Fruit fly (Drosophila melanogaster) whole organism, embryonic: Measurements from ENCODE around the gene Bace.

Source experiments
- Atf6 ChIP-seq: fragments of 200-800 bp; sonication (Bioruptor generic); IDR thresholded peaks from 2 replicates; pipeline ENCODE4 v1.3.6; 2022; ENCODE audit warnings: missing biosample characterization, missing genetic modification characterization
- CG10543 ChIP-seq: fragments of 200-800 bp; sonication (Bioruptor generic); optimal IDR thresholded peaks from 3 replicates; lab custom pipeline; 2017; ENCODE audit warnings: missing biosample characterization, mild to moderate bottlenecking, missing genetic modification characterization, moderate library complexity
- CG13287 ChIP-seq: fragments of 200-800 bp; sonication (Bioruptor generic); IDR thresholded peaks from 2 replicates; pipeline ENCODE4 v1.3.6; 2022; ENCODE audit warnings: missing biosample characterization, missing genetic modification characterization; ENCODE audit not compliant: partially characterized antibody
- CG1603 ChIP-seq: fragments of 200-800 bp; sonication (Bioruptor generic); optimal IDR thresholded peaks from 2 replicates; lab custom pipeline; 2019; ENCODE audit warnings: missing biosample characterization, mild to moderate bottlenecking, missing genetic modification characterization, moderate library complexity
- CG16813 ChIP-seq: fragments of 200-800 bp; sonication (Bioruptor generic); IDR thresholded peaks from 3 replicates; pipeline ENCODE4 v1.3.6; 2022; ENCODE audit warnings: missing biosample characterization, missing genetic modification characterization; ENCODE audit not compliant: partially characterized antibody
- CG16863 ChIP-seq: fragments of 200-800 bp; sonication (Bioruptor generic); optimal IDR thresholded peaks from 3 replicates; lab custom pipeline; 2016; ENCODE audit warnings: missing biosample characterization, missing genetic modification characterization
- CG17361 ChIP-seq: fragments of 200-800 bp; sonication (Bioruptor generic); IDR thresholded peaks from 3 replicates; pipeline ENCODE4 v1.3.6; 2022; ENCODE audit warnings: missing biosample characterization, missing genetic modification characterization
- CG17568 ChIP-seq: fragments of 200-800 bp; sonication (Bioruptor generic); optimal IDR thresholded peaks from 2 replicates; lab custom pipeline; 2018; ENCODE audit warnings: missing biosample characterization, mild to moderate bottlenecking, missing genetic modification characterization, moderate library complexity
- CG18619 ChIP-seq: fragments of 200-800 bp; sonication (Bioruptor generic); optimal IDR thresholded peaks from 3 replicates; lab custom pipeline; 2017; ENCODE audit warnings: missing biosample characterization, mild to moderate bottlenecking, missing genetic modification characterization
- CG31388 ChIP-seq: fragments of 200-800 bp; sonication (Bioruptor generic); optimal IDR thresholded peaks from 2 replicates; lab custom pipeline; 2016; ENCODE audit warnings: missing biosample characterization, missing genetic modification characterization
- CG3281 ChIP-seq: fragments of 200-800 bp; sonication (Bioruptor generic); optimal IDR thresholded peaks from 3 replicates; lab custom pipeline; 2017; ENCODE audit warnings: missing biosample characterization, mild to moderate bottlenecking, missing genetic modification characterization
- CG34224 ChIP-seq: fragments of 200-800 bp; sonication (Bioruptor generic); IDR thresholded peaks from 3 replicates; pipeline ENCODE4 v1.3.6; 2022; ENCODE audit warnings: missing biosample characterization, missing genetic modification characterization; ENCODE audit not compliant: partially characterized antibody
- CG34376 ChIP-seq: fragments of 200-800 bp; sonication (Bioruptor generic); optimal IDR thresholded peaks from 2 replicates; lab custom pipeline; 2018; ENCODE audit warnings: missing biosample characterization, mild to moderate bottlenecking, missing genetic modification characterization
- CG6813 ChIP-seq: fragments of 200-800 bp; sonication (Bioruptor generic); optimal IDR thresholded peaks from 2 replicates; lab custom pipeline; 2017; ENCODE audit warnings: missing biosample characterization, missing genetic modification characterization, mild to moderate bottlenecking, moderate library complexity, missing genetic modification reagents
- CG8089 ChIP-seq: fragments of 200-800 bp; sonication (Bioruptor generic); optimal IDR thresholded peaks from 3 replicates; lab custom pipeline; 2016; ENCODE audit warnings: missing biosample characterization, missing genetic modification characterization
- CG8388 ChIP-seq: fragments of 200-800 bp; sonication (Bioruptor generic); optimal IDR thresholded peaks from 2 replicates; lab custom pipeline; 2019; ENCODE audit warnings: missing biosample characterization, mild to moderate bottlenecking, missing genetic modification characterization, moderate library complexity
- Dek ChIP-seq: fragments of 200-800 bp; sonication (Bioruptor generic); optimal IDR thresholded peaks from 3 replicates; lab custom pipeline; 2019; ENCODE audit warnings: missing biosample characterization, mild to moderate bottlenecking, missing genetic modification characterization, moderate library complexity
- Dfd ChIP-seq, 2 experiments: fragments of >200 bp; optimal IDR thresholded peaks; 2 replicates each; lab custom pipeline; 2017; ENCODE audit warnings: missing biosample characterization in 2 of 2, missing genetic modification characterization in 2 of 2
- Fer3 ChIP-seq: fragments of 200-800 bp; sonication (Bioruptor generic); optimal IDR thresholded peaks from 2 replicates; lab custom pipeline; 2018; ENCODE audit warnings: missing biosample characterization, mild to moderate bottlenecking, missing genetic modification characterization, moderate library complexity
- GATAe ChIP-seq: fragments of 200-800 bp; sonication (Bioruptor generic); conservative IDR thresholded peaks from 2 replicates; pipeline ENCODE4 v1.3.6; 2022; ENCODE audit warnings: missing biosample characterization, missing genetic modification characterization
- Hand ChIP-seq: fragments of 200-800 bp; sonication (Bioruptor generic); optimal IDR thresholded peaks from 2 replicates; lab custom pipeline; 2017; ENCODE audit warnings: mild to moderate bottlenecking, missing biosample characterization, missing genetic modification reagents, missing genetic modification characterization
- HmgZ ChIP-seq: fragments of 200-800 bp; sonication (Bioruptor generic); optimal IDR thresholded peaks from 2 replicates; lab custom pipeline; 2018; ENCODE audit warnings: missing biosample characterization, mild to moderate bottlenecking, missing genetic modification characterization
- Hr78 ChIP-seq, 2 experiments: fragments of 200-800 bp in 1 of 2; fragments of >200 bp in 1 of 2; sonication (Bioruptor generic) in 1 of 2; optimal IDR thresholded peaks; 2 replicates each; lab custom pipeline; 2017 to 2019; ENCODE audit warnings: missing biosample characterization in 2 of 2, missing genetic modification characterization in 2 of 2, mild to moderate bottlenecking in 1 of 2, moderate library complexity in 1 of 2
- Jarid2 ChIP-seq: fragments of 200-800 bp; sonication (Bioruptor generic); optimal IDR thresholded peaks from 3 replicates; lab custom pipeline; 2017; ENCODE audit warnings: mild to moderate bottlenecking, missing biosample characterization, missing genetic modification reagents, missing genetic modification characterization
- MBD-R2 ChIP-seq: fragments of 200-800 bp; sonication (Bioruptor generic); IDR thresholded peaks from 2 replicates; pipeline ENCODE4 v1.3.6; 2022; ENCODE audit warnings: missing biosample characterization, missing genetic modification characterization
- NFAT ChIP-seq: fragments of 200-800 bp; sonication (Bioruptor generic); IDR thresholded peaks from 2 replicates; pipeline ENCODE4 v1.3.6; 2022; ENCODE audit warnings: missing biosample characterization, missing genetic modification characterization
- Opbp ChIP-seq: fragments of 200-800 bp; sonication (Bioruptor generic); IDR thresholded peaks from 3 replicates; pipeline ENCODE4 v1.3.6; 2022; ENCODE audit warnings: missing biosample characterization, missing genetic modification characterization; ENCODE audit not compliant: partially characterized antibody
- Sry-δ ChIP-seq: fragments of 200-800 bp; sonication (Bioruptor generic); optimal IDR thresholded peaks from 2 replicates; lab custom pipeline; 2016; ENCODE audit warnings: missing biosample characterization, missing genetic modification characterization
- bowl ChIP-seq: fragments of 200-800 bp; sonication (Bioruptor generic); IDR thresholded peaks from 2 replicates; pipeline ENCODE4 v1.3.6; 2022; ENCODE audit warnings: missing biosample characterization, missing genetic modification characterization
- btn ChIP-seq: fragments of 200-800 bp; sonication (Bioruptor generic); optimal IDR thresholded peaks from 2 replicates; lab custom pipeline; 2016; ENCODE audit warnings: missing biosample characterization, missing genetic modification characterization
- cas ChIP-seq: fragments of 200-800 bp; sonication (Bioruptor generic); IDR thresholded peaks from 2 replicates; pipeline ENCODE4 v1.3.6; 2022; ENCODE audit warnings: missing biosample characterization, missing genetic modification characterization
- chinmo ChIP-seq: fragments of 200-800 bp; sonication (Bioruptor generic); IDR thresholded peaks from 4 replicates; pipeline ENCODE4 v1.3.6; 2022; ENCODE audit warnings: missing biosample characterization, missing genetic modification characterization; ENCODE audit not compliant: partially characterized antibody
- crp ChIP-seq, 2 experiments: fragments of 200-800 bp; sonication (Bioruptor generic); optimal IDR thresholded peaks; 2 replicates in 1 of 2; 3 replicates in 1 of 2; lab custom pipeline; 2017; ENCODE audit warnings: missing biosample characterization in 2 of 2, missing genetic modification characterization in 2 of 2, mild to moderate bottlenecking in 1 of 2, moderate library complexity in 1 of 2
- disco-r ChIP-seq: fragments of 200-800 bp; sonication (Bioruptor generic); optimal IDR thresholded peaks from 2 replicates; lab custom pipeline; 2016; ENCODE audit warnings: missing biosample characterization, missing genetic modification characterization
- exex ChIP-seq: fragments of 200-800 bp; sonication (Bioruptor generic); optimal IDR thresholded peaks from 4 replicates; lab custom pipeline; 2018; ENCODE audit warnings: missing biosample characterization, mild to moderate bottlenecking, missing genetic modification characterization, moderate library complexity
- fru ChIP-seq: fragments of >200 bp; optimal IDR thresholded peaks from 2 replicates; lab custom pipeline; 2017
- grn ChIP-seq: fragments of 200-800 bp; sonication (Bioruptor generic); optimal IDR thresholded peaks from 3 replicates; lab custom pipeline; 2017; ENCODE audit warnings: missing biosample characterization, missing genetic modification characterization
- gro ChIP-seq: fragments of 200-800 bp; sonication (Bioruptor generic); optimal IDR thresholded peaks from 2 replicates; lab custom pipeline; 2016; ENCODE audit warnings: missing biosample characterization, missing genetic modification characterization
- her ChIP-seq: fragments of 200-800 bp; sonication (Bioruptor generic); optimal IDR thresholded peaks from 2 replicates; lab custom pipeline; 2016; ENCODE audit warnings: missing biosample characterization, missing genetic modification characterization
- klu ChIP-seq: fragments of 200-800 bp; sonication (Bioruptor generic); IDR thresholded peaks from 2 replicates; pipeline ENCODE4 v1.3.6; 2022; ENCODE audit warnings: missing biosample characterization, missing genetic modification characterization
- mirr ChIP-seq: fragments of 200-800 bp; sonication (Bioruptor generic); optimal IDR thresholded peaks from 3 replicates; lab custom pipeline; 2018; ENCODE audit warnings: missing biosample characterization, mild to moderate bottlenecking, missing genetic modification characterization
- org-1 ChIP-seq: fragments of 200-800 bp; sonication (Bioruptor generic); optimal IDR thresholded peaks from 2 replicates; lab custom pipeline; 2017; ENCODE audit warnings: missing biosample characterization, missing genetic modification characterization
- pho ChIP-seq: fragments of 200-800 bp; sonication (Bioruptor generic); optimal IDR thresholded peaks from 2 replicates; lab custom pipeline; 2016; ENCODE audit warnings: missing biosample characterization, missing genetic modification characterization
- pita ChIP-seq: fragments of 200-800 bp; sonication (Bioruptor generic); optimal IDR thresholded peaks from 2 replicates; lab custom pipeline; 2017; ENCODE audit warnings: missing biosample characterization, mild to moderate bottlenecking, missing genetic modification characterization
- sc ChIP-seq, 3 experiments: fragments of >200 bp in 2 of 3; fragments of 200-800 bp in 1 of 3; sonication (Bioruptor generic) in 1 of 3; optimal IDR thresholded peaks; 2 replicates in 2 of 3; 3 replicates in 1 of 3; lab custom pipeline; 2017; ENCODE audit warnings: mild to moderate bottlenecking in 1 of 3, missing biosample characterization in 1 of 3, missing genetic modification characterization in 1 of 3, missing genetic modification reagents in 1 of 3
- stc ChIP-seq: fragments of 200-800 bp; sonication (Bioruptor generic); IDR thresholded peaks from 2 replicates; pipeline ENCODE4 v1.3.6; 2022; ENCODE audit warnings: missing biosample characterization, missing genetic modification characterization
- sug ChIP-seq: fragments of 200-800 bp; optimal IDR thresholded peaks from 2 replicates; lab custom pipeline; 2019; ENCODE audit warnings: missing biosample characterization, mild to moderate bottlenecking, missing genetic modification characterization, moderate library complexity
- tna ChIP-seq: fragments of 200-800 bp; sonication (Bioruptor generic); IDR thresholded peaks from 2 replicates; pipeline ENCODE4 v1.3.6; 2022; ENCODE audit warnings: missing biosample characterization, missing genetic modification characterization; ENCODE audit not compliant: partially characterized antibody
- zfh1 ChIP-seq: fragments of 200-800 bp; sonication (Bioruptor generic); IDR thresholded peaks from 3 replicates; pipeline ENCODE4 v1.3.6; 2022; ENCODE audit warnings: missing biosample characterization, missing genetic modification characterization

Bace gene

DNA sequence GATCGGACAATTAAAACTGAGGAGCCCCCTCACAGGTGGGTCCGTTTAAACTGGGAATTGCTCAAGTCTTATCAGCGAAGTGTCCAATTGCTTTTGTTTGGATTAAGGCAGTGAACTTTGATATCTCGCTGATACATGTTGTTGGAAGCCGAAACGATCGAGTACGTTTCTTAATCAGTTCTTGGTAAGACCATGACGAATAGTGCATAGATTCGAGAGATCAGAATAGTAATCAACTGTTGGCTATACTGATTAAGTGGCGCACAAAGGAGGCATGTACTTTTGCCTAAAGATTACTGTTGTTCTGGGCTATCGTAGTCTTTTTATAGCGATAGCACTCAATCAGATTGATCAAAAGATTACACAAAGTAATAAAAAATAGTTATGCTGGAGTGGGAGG is 44.6 kb downstream of the Bace start:
- peak; percentile 7 for TF ChIP-seq CG6813 (GFP tag; lab: Kevin White, UChicago)
- TF ChIP-seq CG16813 (GFP tag; lab: Robert Waterston, UW), result no peak
- no peak for TF ChIP-seq pho (GFP tag; lab: Kevin White, UChicago)
- TF ChIP-seq mirr (GFP tag; lab: Kevin White, UChicago), result peak; percentile 93
- no peak for TF ChIP-seq Dfd (GFP tag; optimal IDR thresholded peaks at IDR 0.05; lab: Kevin White, UChicago)
- peak; percentile 6 for TF ChIP-seq HmgZ (tag; lab: Kevin White, UChicago)
- no peak for TF ChIP-seq btn (GFP tag; lab: Kevin White, UChicago)
- TF ChIP-seq stc (GFP tag; lab: Robert Waterston, UW), result 0 out of 2 replicates have a peak, but pooled peaks have one; percentile 6
- TF ChIP-seq CG10543 (GFP tag; lab: Kevin White, UChicago), result peak; percentile 51
- TF ChIP-seq gro (GFP tag; lab: Kevin White, UChicago), result peak; percentile 57
- peak; percentile 98 for TF ChIP-seq exex
- peak; percentile 99 for TF ChIP-seq sug (tag; lab: Kevin White, UChicago)
- no peak for TF ChIP-seq tna (GFP tag; lab: Robert Waterston, UW)
- TF ChIP-seq CG34376 (GFP tag; lab: Kevin White, UChicago), result peak; percentile 83
- TF ChIP-seq CG16863 (GFP tag; lab: Kevin White, UChicago), result no peak
- peak; percentile 100 for TF ChIP-seq grn (GFP tag; lab: Kevin White, UChicago)
- peak; percentile 53 for TF ChIP-seq GATAe
- 0 out of 2 replicates have a peak, but pooled peaks have one; percentile 29 for TF ChIP-seq Atf6 (GFP tag; lab: Robert Waterston, UW)
- TF ChIP-seq Hr78 (GFP tag; optimal IDR thresholded peaks at IDR 0.05; lab: Kevin White, UChicago), result peak in 1 of 2 experiments; percentile 73
- TF ChIP-seq chinmo (GFP tag; lab: Robert Waterston, UW), result 0 out of 4 replicates have a peak, but pooled peaks have one; percentile 63

DNA sequence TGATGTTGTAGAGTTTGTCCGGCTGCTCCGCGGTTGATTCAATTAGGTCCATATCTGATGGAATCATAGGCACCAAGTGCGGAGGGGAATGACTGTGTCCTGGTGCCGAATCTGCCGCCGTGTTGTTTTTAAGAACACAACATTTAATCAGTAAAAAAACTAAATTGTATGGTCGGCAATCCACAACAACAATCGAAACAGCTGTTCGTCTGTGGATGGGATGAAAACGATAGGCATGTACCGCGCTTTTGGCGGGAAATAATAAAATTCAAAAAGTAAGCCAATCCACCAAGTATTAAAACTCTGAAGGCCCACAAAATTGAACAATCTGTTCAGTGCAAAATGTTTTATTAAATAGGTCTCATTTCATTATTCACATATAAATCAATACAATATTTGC is 46.7 kb downstream of the Bace start, which contains the start of gene Aasdh:
Aasdh (minus strand) TSS at position 219 of the 400 bp plus-strand sequence.
- no peak for TF ChIP-seq disco-r (GFP tag; lab: Kevin White, UChicago)
- no peak for TF ChIP-seq Dek (tag; lab: Kevin White, UChicago)
- no peak for TF ChIP-seq CG8089 (GFP tag; lab: Kevin White, UChicago)
- TF ChIP-seq CG13287 (GFP tag; lab: Robert Waterston, UW), result peak; percentile 48; the same call in 1 of the 2 replicates
- no peak for TF ChIP-seq CG18619 (GFP tag; lab: Kevin White, UChicago)
- no peak for TF ChIP-seq zfh1 (GFP tag; lab: Robert Waterston, UW)
- TF ChIP-seq cas (GFP tag; lab: Robert Waterston, UW), result no peak
- peak; percentile 74 for TF ChIP-seq Sry-δ (GFP tag; lab: Kevin White, UChicago)
- no peak for TF ChIP-seq org-1
- no peak for TF ChIP-seq klu
- no peak for TF ChIP-seq Fer3 (tag; lab: Kevin White, UChicago)
- no peak for TF ChIP-seq Jarid2 (GFP tag; lab: Kevin White, UChicago)
- TF ChIP-seq her (GFP tag; lab: Kevin White, UChicago), result no peak
- TF ChIP-seq NFAT (GFP tag; lab: Robert Waterston, UW), result no peak
- no peak for TF ChIP-seq CG8388 (GFP tag; lab: Kevin White, UChicago)
- 0 out of 2 replicates have a peak, but pooled peaks have one; percentile 14 for TF ChIP-seq bowl
- TF ChIP-seq CG34224 (GFP tag; lab: Robert Waterston, UW), result peak; percentile 19; the same call in 1 of the 3 replicates
- TF ChIP-seq fru (lab: Kevin White, UChicago), result no peak
- peak in 1 of 2 experiments; percentile 88 for TF ChIP-seq crp (GFP tag; optimal IDR thresholded peaks at IDR 0.05; lab: Kevin White, UChicago)
- TF ChIP-seq CG17361 (GFP tag; lab: Robert Waterston, UW), result no peak
- no peak for TF ChIP-seq CG31388 (GFP tag; lab: Kevin White, UChicago)
- TF ChIP-seq Hand (GFP tag; lab: Kevin White, UChicago), result no peak
- TF ChIP-seq CG17568 (GFP tag; lab: Kevin White, UChicago), result no peak
- TF ChIP-seq CG1603 (tag; lab: Kevin White, UChicago), result no peak
- TF ChIP-seq Opbp (GFP tag; lab: Robert Waterston, UW), result 0 out of 3 replicates have a peak, but pooled peaks have one; percentile 19
- no peak for TF ChIP-seq CG3281 (GFP tag; lab: Kevin White, UChicago)
- no peak for TF ChIP-seq pita (GFP tag; lab: Kevin White, UChicago)
- TF ChIP-seq MBD-R2, result peak; percentile 77
- TF ChIP-seq sc (optimal IDR thresholded peaks at IDR 0.05; lab: Kevin White, UChicago), result no peak
- TF ChIP-seq sc (GFP tag; optimal IDR thresholded peaks at IDR 0.05; lab: Kevin White, UChicago), result no peak
